Worm (Caenorhabditis elegans) whole organism, L4/young adult: ENCODE measurements around the gene nhr-199.

Experiments
- W03F9.2 ChIP-seq: fragments of 150-350 bp; optimal IDR thresholded peaks from 2 replicates; lab custom pipeline; 2014; ENCODE audit warnings: missing biosample characterization, missing genetic modification characterization
- him-1 ChIP-seq: sonication (generic microtip); optimal IDR thresholded peaks from 2 replicates; lab custom pipeline; 2016; ENCODE audit warnings: missing genotype, missing genetic modification reagents, missing genetic modification characterization, missing compliant biosample characterization

ce11 chrV:15726610-15727009 lies 26.9 kb upstream of the nhr-199 start, which contains the start of the genes irld-57 and sfxn-1.3:
- no peak for TF ChIP-seq him-1 (tag; lab: Kevin White, UChicago)
- TF ChIP-seq W03F9.2 (tag; lab: Kevin White, UChicago) = no peak
